Fruit fly (Drosophila melanogaster): ENCODE results near the gene LIMK1.

- TF ChIP-seq CG8478 (optimal IDR thresholded peaks at IDR 0.05) = no peak
- TF ChIP-seq CTCF (optimal IDR thresholded peaks at IDR 0.05) = no peak
Observed at dm6 chrX:12575827-12576408, 16.1 kb downstream of the LIMK1 start.
